Fruit fly (Drosophila melanogaster) whole organism, embryonic: Measurements from ENCODE around the gene CG13033.

Source experiments
- Abd-B ChIP-seq: fragments of 200-800 bp; sonication (Bioruptor generic); optimal IDR thresholded peaks from 2 replicates; lab custom pipeline; 2018; ENCODE audit warnings: missing biosample characterization, mild to moderate bottlenecking, missing genetic modification characterization, moderate library complexity
- Atf6 ChIP-seq: fragments of 200-800 bp; sonication (Bioruptor generic); IDR thresholded peaks from 2 replicates; pipeline ENCODE4 v1.3.6; 2022; ENCODE audit warnings: missing biosample characterization, missing genetic modification characterization
- CG12769 ChIP-seq: fragments of 200-800 bp; sonication (Bioruptor generic); optimal IDR thresholded peaks from 2 replicates; lab custom pipeline; 2019; ENCODE audit warnings: missing biosample characterization, mild to moderate bottlenecking, missing genetic modification characterization, moderate library complexity
- CG13775 ChIP-seq: fragments of 200-800 bp; sonication (Bioruptor generic); optimal IDR thresholded peaks from 3 replicates; lab custom pipeline; 2017; ENCODE audit warnings: missing biosample characterization, mild to moderate bottlenecking, missing genetic modification characterization
- CG8944 ChIP-seq: fragments of 200-800 bp; sonication (Bioruptor generic); optimal IDR thresholded peaks from 3 replicates; lab custom pipeline; 2016; ENCODE audit warnings: missing biosample characterization, missing genetic modification characterization
- Deaf1 ChIP-seq: fragments of 200-800 bp; optimal IDR thresholded peaks from 3 replicates; lab custom pipeline; 2019; ENCODE audit warnings: missing biosample characterization, mild to moderate bottlenecking, missing genetic modification characterization, moderate library complexity
- HHEX ChIP-seq: fragments of 200-800 bp; sonication (Bioruptor generic); optimal IDR thresholded peaks from 3 replicates; lab custom pipeline; 2017; ENCODE audit warnings: missing biosample characterization, mild to moderate bottlenecking, missing genetic modification characterization, missing genetic modification reagents
- Hey ChIP-seq: fragments of 200-800 bp; sonication (Bioruptor generic); optimal IDR thresholded peaks from 3 replicates; lab custom pipeline; 2018; ENCODE audit warnings: missing biosample characterization, mild to moderate bottlenecking, missing genetic modification characterization
- MBD-R2 ChIP-seq: fragments of 200-800 bp; sonication (Bioruptor generic); IDR thresholded peaks from 2 replicates; pipeline ENCODE4 v1.3.6; 2022; ENCODE audit warnings: missing biosample characterization, missing genetic modification characterization
- chif ChIP-seq, 2 experiments: fragments of 200-800 bp; sonication (Bioruptor generic); optimal IDR thresholded peaks; 3 replicates each; lab custom pipeline; 2016; ENCODE audit warnings: missing biosample characterization in 2 of 2, missing genetic modification characterization in 2 of 2
- pan ChIP-seq, 4 experiments: fragments of >200 bp in 3 of 4; fragments of 200-800 bp in 1 of 4; sonication (Bioruptor generic) in 1 of 4; optimal IDR thresholded peaks in 3 of 4; IDR thresholded peaks in 1 of 4; 2 replicates each; pipeline versions ENCODE4 v1.3.6 to Lab custom; 2017 to 2022; ENCODE audit warnings: missing biosample characterization in 2 of 4, missing genetic modification characterization in 2 of 4, mixed read lengths in 1 of 4
- tap ChIP-seq: fragments of 200-800 bp; optimal IDR thresholded peaks from 3 replicates; lab custom pipeline; 2019; ENCODE audit warnings: missing biosample characterization, mild to moderate bottlenecking, missing genetic modification characterization, moderate library complexity
- usp ChIP-seq: fragments of >200 bp; optimal IDR thresholded peaks from 2 replicates; lab custom pipeline; 2017; ENCODE audit warnings: missing biosample characterization, missing genetic modification characterization

dm6 chr3L:16581201-16581705, 35.8 kb upstream of the CG13033 start, which contains the start of gene Smn:
- TF ChIP-seq CG8944 (peak; percentile 22), Atf6 (GFP tag; lab: Robert Waterston, UW) (no peak), tap (no peak), HHEX (GFP tag; lab: Kevin White, UChicago) (no peak), Abd-B (GFP tag; lab: Kevin White, UChicago) (peak; percentile 50), chif (GFP tag; optimal IDR thresholded peaks at IDR 0.05; lab: Kevin White, UChicago) (no peak), MBD-R2 (GFP tag; lab: Robert Waterston, UW) (peak; percentile 55), CG12769 (tag; lab: Kevin White, UChicago) (peak; percentile 29), pan (optimal IDR thresholded peaks at IDR 0.05; lab: Kevin White, UChicago) (no peak), pan (GFP tag; optimal IDR thresholded peaks at IDR 0.05 in 1 of 2, IDR thresholded peaks at IDR 0.05 in 1 of 2) (no peak), Deaf1 (tag; lab: Kevin White, UChicago) (no peak), CG13775 (GFP tag; lab: Kevin White, UChicago) (peak; percentile 17), usp (no peak), Hey (tag; lab: Kevin White, UChicago) (no peak)
